Worm (Caenorhabditis elegans) whole organism, mixed stage, embryonic: ENCODE results near the gene sre-49.

Experiments used
- bed-3 ChIP-seq: fragments of 200-800 bp; sonication (Bioruptor generic); optimal IDR thresholded peaks from 3 replicates; lab custom pipeline; 2018; ENCODE audit warnings: mild to moderate bottlenecking, missing genetic modification characterization, moderate library complexity, missing compliant biosample characterization
- cnd-1 ChIP-seq: fragments of 200-800 bp; sonication (Bioruptor generic); optimal IDR thresholded peaks from 2 replicates; lab custom pipeline; 2018; ENCODE audit warnings: mild to moderate bottlenecking, missing genetic modification characterization, missing compliant biosample characterization
- hlh-1 ChIP-seq: fragments of 150-350 bp; optimal IDR thresholded peaks from 2 replicates; lab custom pipeline; 2014; ENCODE audit warnings: missing biosample characterization, missing genetic modification reagents, missing genetic modification characterization
- mab-5 ChIP-seq: fragments of 150-350 bp; optimal IDR thresholded peaks from 2 replicates; lab custom pipeline; 2014; ENCODE audit warnings: missing biosample characterization, missing genetic modification characterization
- sem-2 ChIP-seq: fragments of 200-800 bp; sonication (Bioruptor generic); optimal IDR thresholded peaks from 2 replicates; lab custom pipeline; 2018; ENCODE audit warnings: mild to moderate bottlenecking, missing genetic modification characterization, missing compliant biosample characterization
- zip-8 ChIP-seq: fragments of 150-350 bp; optimal IDR thresholded peaks from 2 replicates; lab custom pipeline; 2014; ENCODE audit warnings: missing biosample characterization, missing genetic modification characterization
- ztf-11 ChIP-seq: fragments of 150-350 bp; optimal IDR thresholded peaks from 2 replicates; lab custom pipeline; 2014; ENCODE audit warnings: missing biosample characterization, missing genetic modification characterization

The sre-49 gene

DNA sequence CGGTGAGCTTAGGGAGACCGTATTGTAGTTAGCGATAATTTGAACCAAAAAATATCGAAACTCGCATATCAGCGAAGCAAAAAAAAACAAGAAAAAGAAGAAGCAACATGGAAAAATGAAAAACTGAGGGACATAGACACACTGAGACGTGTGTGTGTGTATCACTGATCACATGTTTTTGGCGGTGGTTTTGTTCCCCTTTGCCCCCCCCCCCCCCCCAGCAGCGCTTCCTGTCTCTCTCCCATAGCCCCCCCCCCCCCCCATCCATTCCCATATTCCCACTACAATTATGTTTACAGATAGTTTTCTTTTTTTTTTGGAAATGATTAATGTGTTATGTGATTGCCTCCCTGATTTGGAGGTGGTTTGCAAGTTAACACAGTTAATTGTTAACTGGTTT, 50.6 kb downstream of the sre-49 start:
- no peak for TF ChIP-seq ztf-11 (tag; lab: Kevin White, UChicago)
- TF ChIP-seq hlh-1 (tag; lab: Kevin White, UChicago) = no peak
- no peak for TF ChIP-seq mab-5
- no peak for TF ChIP-seq zip-8
- TF ChIP-seq cnd-1 (tag; lab: Kevin White, UChicago) = no peak
- TF ChIP-seq sem-2 (GFP tag; lab: Kevin White, UChicago) = no peak
- TF ChIP-seq bed-3 (GFP tag; lab: Kevin White, UChicago) = no peak
